Worm (Caenorhabditis elegans) whole organism, L1 larva: Measurements from ENCODE around the gene sqv-7.

Experiments
- F16B12.6 ChIP-seq: fragments of 150-350 bp; optimal IDR thresholded peaks from 2 replicates; lab custom pipeline; 2014; ENCODE audit warnings: missing biosample characterization, missing genetic modification characterization
- dsc-1 ChIP-seq: sonication (generic microtip); optimal IDR thresholded peaks from 2 replicates; lab custom pipeline; 2016; ENCODE audit warnings: mild to moderate bottlenecking, missing genetic modification characterization, missing compliant biosample characterization
- elt-2 ChIP-seq: sonication (generic microtip); optimal IDR thresholded peaks from 2 replicates; lab custom pipeline; 2016; ENCODE audit warnings: missing genetic modification characterization, mild to moderate bottlenecking, inconsistent platforms, missing compliant biosample characterization, missing genetic modification reagents
- hlh-17 ChIP-seq: fragments of 200-800 bp; sonication (Bioruptor generic); optimal IDR thresholded peaks from 2 replicates; lab custom pipeline; 2018; ENCODE audit warnings: missing genetic modification characterization, mild to moderate bottlenecking, missing compliant biosample characterization, moderate library complexity, borderline replicate concordance
- isw-1 ChIP-seq: fragments of 200-800 bp; sonication (Bioruptor generic); IDR thresholded peaks from 2 replicates; pipeline ENCODE4 v1.3.6; 2022; ENCODE audit warnings: missing genetic modification characterization, missing compliant biosample characterization
- lin-39 ChIP-seq: fragments of 150-350 bp; optimal IDR thresholded peaks from 2 replicates; lab custom pipeline; 2014; ENCODE audit warnings: missing biosample characterization, missing genetic modification reagents, missing genetic modification characterization
- lsy-2 ChIP-seq, 2 experiments: fragments of 150-350 bp; optimal IDR thresholded peaks; 2 replicates each; lab custom pipeline; 2014; ENCODE audit warnings: missing biosample characterization in 2 of 2, missing genetic modification characterization in 2 of 2
- nhr-237 ChIP-seq: fragments of 150-350 bp; optimal IDR thresholded peaks from 2 replicates; lab custom pipeline; 2014; ENCODE audit warnings: missing biosample characterization, missing genetic modification characterization
- nhr-76 ChIP-seq: sonication (generic microtip); optimal IDR thresholded peaks from 2 replicates; lab custom pipeline; 2017; ENCODE audit warnings: missing biosample characterization, missing genetic modification characterization
- nhr-84 ChIP-seq: sonication (generic microtip); optimal IDR thresholded peaks from 2 replicates; lab custom pipeline; 2017; ENCODE audit warnings: missing biosample characterization, missing genetic modification characterization
- pag-3 ChIP-seq: sonication (generic microtip); optimal IDR thresholded peaks from 2 replicates; lab custom pipeline; 2017; ENCODE audit warnings: missing genetic modification characterization, mild to moderate bottlenecking, missing compliant biosample characterization, antibody characterized with exemption, borderline replicate concordance; ENCODE audit not compliant: insufficient read depth
- tlp-1 ChIP-seq: fragments of 150-350 bp; optimal IDR thresholded peaks from 2 replicates; lab custom pipeline; 2014; ENCODE audit warnings: missing biosample characterization, missing genetic modification characterization
- unc-130 ChIP-seq: fragments of 150-350 bp; optimal IDR thresholded peaks from 2 replicates; lab custom pipeline; 2017; ENCODE audit warnings: missing biosample characterization, missing genetic modification characterization, inconsistent platforms

DNA sequence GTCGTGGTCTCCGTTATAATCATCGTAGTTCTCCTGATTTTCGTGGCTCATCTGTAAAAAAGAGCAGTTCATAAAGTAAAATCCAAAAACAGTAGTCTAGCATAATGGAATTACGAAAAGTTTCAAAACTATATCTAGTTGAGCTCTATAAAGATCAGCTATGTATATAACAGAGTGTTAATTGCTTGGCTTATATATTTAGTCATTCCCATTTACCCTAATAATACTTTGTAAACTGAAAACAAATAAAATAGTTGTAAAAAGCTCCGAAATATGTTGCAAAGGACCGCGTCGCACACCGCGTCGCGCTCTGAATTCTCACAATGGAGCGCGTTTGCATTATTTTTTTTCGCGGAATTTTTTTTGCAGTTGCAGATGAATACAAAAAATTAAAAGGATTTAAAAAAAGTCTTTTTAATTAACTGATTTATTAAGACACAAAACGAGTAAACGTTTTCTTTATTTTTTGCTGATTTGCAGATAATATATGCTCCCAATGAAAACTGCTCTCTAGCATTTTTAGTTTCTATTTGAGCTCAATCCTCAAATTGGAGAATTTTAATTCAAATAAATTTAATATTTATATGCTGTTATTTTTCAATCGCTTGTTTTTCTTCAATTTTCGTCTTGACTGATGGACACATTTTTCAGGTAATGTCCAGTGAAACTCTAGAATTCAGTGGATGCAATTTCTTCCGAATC is 37.7 kb upstream of the sqv-7 start, which contains the start of the genes tcer-1 and ZK1127.5:
- TF ChIP-seq nhr-76 (tag; lab: Kevin White, UChicago), result no peak
- TF ChIP-seq lin-39, result no peak
- TF ChIP-seq nhr-84 (tag; lab: Kevin White, UChicago), result no peak
- peak; percentile 27 for TF ChIP-seq F16B12.6 (tag; lab: Kevin White, UChicago)
- no peak for TF ChIP-seq tlp-1 (tag; lab: Kevin White, UChicago)
- TF ChIP-seq isw-1 (GFP tag; lab: Robert Waterston, UW), result no peak
- peak; percentile 1 for TF ChIP-seq nhr-237 (tag; lab: Kevin White, UChicago)
- TF ChIP-seq lsy-2 (tag; optimal IDR thresholded peaks at IDR 0.05; lab: Kevin White, UChicago), result peak; percentile 60 to 83
- no peak for TF ChIP-seq unc-130
- no peak for TF ChIP-seq hlh-17 (GFP tag; lab: Kevin White, UChicago)
- no peak for TF ChIP-seq pag-3
- TF ChIP-seq dsc-1 (tag; lab: Kevin White, UChicago), result peak; percentile 44
- no peak for TF ChIP-seq elt-2
